Fruit fly (Drosophila melanogaster): ENCODE data around the gene CG14710.

CG14710 gene

DNA sequence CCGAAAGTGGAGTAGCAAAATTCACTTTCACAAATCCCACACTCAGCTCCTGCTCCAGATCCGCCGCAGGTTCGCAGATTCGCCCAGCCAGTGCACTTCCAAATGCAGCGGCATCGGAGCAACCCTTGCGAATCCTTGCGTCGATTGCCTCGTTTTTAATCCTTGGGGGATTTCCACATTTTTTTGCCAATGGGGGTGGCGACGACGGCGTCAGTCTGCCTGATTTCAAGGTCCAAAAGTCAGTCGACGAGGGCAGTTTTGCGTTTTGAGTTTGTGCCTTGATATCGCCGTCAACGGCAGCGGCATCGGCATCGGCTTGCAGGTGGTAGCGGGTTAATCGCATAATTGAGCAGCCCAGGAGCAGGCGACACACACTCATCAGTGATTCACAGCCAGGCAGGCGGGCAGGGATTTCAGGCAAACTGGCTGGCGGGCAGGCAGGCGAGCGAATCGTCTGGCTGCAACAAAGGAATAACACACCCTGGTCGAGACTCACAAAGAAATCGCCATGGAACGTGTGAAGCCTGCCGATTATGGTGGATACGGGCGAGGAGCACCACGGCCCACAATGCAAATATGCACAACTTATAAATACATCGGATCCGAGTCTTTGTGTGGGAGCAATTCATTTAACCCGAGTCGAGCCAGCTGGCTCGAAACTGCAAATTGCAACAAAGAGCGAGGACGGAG is 4.3 kb upstream of the CG14710 start:
- no peak for TF ChIP-seq CG17801 (GFP tag; optimal IDR thresholded peaks at IDR 0.05; ENCODE audit: partially characterized antibody)

DNA sequence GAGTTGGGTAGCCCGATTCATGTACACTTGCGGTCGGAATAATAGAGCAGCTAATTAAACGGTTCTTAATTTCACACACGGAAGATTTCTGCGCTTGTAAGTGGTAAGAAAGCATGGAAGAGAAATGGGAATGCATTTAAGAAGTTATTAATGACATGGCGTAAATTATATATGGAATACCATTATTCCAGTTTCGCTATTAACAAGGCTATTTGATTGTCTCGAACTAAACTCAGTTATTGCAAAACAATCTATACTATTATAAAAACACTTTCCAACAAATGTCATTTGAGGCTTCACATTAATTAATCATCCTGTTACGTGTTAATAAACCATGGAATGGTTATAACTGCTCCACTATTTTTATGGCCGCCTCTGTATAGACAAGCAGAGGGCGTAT is 3.7 kb upstream of the CG14710 start:
- no peak for TF ChIP-seq CG17801 (GFP tag; optimal IDR thresholded peaks at IDR 0.05; ENCODE audit: partially characterized antibody)

DNA sequence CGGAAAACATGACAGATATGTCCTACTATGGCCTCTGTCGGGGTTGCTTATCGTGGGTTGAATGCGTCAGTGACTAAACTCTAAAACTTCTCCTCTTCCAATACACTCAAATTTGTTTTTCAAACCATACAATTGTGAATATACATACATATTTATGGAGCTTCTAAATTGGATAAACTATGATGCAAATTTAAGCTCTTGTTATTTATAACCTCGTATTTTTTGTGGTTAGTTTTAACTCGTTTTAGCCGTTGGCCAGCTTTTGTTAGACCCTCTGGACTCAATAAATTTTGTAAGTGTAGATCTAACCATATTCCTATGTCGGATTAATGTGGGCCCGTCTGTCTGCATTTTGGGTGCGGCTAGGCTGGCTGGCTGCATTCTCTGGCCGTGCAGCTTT is 2.5 kb upstream of the CG14710 start:
- no peak for TF ChIP-seq CG17801 (GFP tag; optimal IDR thresholded peaks at IDR 0.05; ENCODE audit: partially characterized antibody)

DNA sequence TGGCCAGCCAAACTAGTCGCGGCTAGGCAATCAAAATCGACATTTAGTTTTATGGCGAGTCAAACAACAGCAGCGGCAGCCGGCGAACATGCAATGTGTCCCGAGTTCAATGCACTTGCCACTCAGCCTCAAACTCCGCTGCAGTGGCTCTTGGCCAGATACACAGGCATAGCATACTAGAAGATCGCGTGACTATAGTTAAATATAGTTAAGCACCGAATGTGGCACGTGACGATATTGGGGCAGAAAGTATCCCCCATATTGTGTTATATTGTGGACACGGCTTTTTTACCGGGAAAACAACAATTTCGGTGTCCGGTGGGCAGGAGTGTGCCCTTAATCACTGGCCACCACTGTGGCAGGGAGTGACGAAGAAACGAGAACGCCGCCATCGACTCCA is 2.0 kb upstream of the CG14710 start:
- TF ChIP-seq CG17801 (GFP tag; optimal IDR thresholded peaks at IDR 0.05; ENCODE audit: partially characterized antibody), result no peak

DNA sequence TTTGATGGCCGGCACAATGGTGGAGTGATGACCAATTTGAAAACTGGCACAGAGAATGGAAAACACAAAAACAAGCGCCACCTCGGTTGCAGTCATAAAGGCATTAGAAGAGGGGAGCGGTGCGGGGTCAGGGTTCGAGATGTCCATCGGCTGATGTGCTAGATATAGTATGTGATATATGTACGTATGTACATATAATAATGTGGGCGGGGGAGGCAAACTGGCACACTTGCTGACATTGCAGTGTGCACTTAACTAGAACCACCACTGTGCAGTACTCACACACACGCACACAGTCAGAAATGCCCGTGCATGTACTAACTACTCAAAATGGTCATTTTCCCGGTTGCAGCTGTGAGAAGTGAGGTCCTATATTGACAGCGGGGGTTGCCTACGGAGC is 1.0 kb upstream of the CG14710 start:
- no peak for TF ChIP-seq CG17801 (GFP tag; optimal IDR thresholded peaks at IDR 0.05; ENCODE audit: partially characterized antibody)

DNA sequence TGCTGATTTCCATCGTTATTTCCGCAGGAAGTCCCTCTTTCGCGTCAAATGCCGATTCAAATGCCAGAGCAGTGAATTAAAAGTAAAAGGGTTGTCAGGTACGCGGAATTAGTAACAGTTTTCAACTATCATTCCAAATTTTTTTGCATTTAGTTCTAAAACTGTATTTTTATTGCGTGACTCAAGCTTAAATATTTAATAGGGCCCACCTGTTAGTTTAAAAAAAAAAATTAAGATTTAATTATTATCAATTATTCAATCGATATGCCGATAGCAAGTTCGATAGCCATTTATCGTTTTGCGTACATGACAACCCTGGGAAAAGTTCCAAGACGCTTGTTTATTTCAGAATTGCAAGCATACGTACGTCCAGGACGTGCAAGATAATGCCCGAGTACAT is 3.1 kb downstream of the CG14710 start, which contains the start of gene CG14711:
Gene CG14711 (plus strand): TSS at position 315 of the 400 bp plus-strand sequence.
- TF ChIP-seq CG17801 (GFP tag; optimal IDR thresholded peaks at IDR 0.05; ENCODE audit: partially characterized antibody), result peak; percentile 86

DNA sequence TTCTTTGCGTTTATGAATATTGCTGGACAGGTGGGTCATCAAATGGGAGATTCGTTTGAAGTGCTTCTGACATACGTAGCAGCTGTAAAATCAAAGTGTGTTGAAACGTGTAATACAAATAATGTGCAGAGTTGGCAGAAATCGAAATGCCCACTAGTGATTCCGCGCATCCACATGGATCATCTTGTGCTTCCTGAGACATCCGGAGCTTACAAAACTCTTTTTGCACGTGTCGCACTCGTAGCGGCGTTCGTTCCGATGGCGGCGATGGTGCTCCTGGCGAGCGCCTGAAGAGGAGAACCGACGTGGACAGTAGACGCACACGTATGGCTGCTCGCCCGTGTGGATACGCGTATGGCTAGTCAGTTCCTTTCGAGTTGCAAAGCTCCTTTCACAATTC is 5.7 kb downstream of the CG14710 start, which contains the start of gene Zaf1:
Gene Zaf1 (minus strand): TSS at position 101 of the 400 bp plus-strand sequence.
- no peak for TF ChIP-seq CG17801 (GFP tag; optimal IDR thresholded peaks at IDR 0.05; ENCODE audit: partially characterized antibody)

DNA sequence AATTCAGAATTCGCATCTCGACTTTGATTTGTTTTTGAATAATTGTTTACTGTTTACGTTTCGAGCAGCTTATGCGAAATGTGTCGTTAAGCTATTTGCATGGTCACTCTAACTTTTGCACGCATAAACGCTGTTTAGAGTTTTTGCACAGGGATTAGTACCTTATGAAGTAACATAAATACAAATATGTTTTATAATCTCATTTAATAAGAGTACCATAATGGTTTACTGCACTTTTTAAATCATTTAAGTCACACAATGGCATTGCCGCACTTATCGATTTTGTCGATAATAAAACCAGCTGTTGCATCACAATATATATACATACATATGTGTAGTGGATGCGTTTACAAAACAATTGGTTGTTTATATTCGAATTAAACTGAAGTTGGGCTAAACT is 6.7 kb downstream of the CG14710 start, which contains the start of the genes CG6813 and CG18764:
Gene CG6813 (minus strand): TSS at position 68 of the 400 bp plus-strand sequence.
Gene CG18764 (plus strand): TSS at position 319 of the 400 bp plus-strand sequence.
- peak; percentile 18 for TF ChIP-seq CG17801 (GFP tag; optimal IDR thresholded peaks at IDR 0.05; ENCODE audit: partially characterized antibody)

DNA sequence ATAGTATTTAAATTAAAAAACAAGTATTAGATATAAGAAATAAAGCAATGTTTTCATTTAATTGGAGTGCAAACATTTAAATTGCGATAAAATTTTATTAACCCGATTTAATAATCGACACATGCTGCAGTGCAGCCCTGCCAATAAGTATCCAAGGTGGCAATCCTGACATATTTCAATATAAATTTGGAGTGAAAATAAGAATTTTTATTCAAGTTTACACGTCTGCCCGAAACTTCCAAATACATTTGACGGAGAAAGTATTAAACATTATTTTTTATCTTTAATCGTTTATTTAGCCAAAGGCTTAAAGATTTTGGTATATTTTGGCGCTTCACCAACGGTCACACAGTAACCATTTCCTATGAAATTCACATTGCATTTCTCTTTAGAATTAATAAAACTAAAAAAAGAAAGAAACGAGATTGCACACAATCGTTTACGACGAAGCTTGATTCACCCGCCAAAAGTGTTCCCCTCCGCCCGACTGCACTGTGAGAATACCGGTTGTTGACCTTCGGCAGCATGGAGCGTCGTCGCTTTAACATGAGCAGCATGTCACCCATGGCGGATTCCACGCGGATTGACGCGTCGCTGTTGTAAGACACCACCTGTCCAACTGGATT is 8.6 kb downstream of the CG14710 start, which contains the start of gene CG14712:
Gene CG14712 (plus strand): TSS at position 344 of the 626 bp plus-strand sequence.
- TF ChIP-seq CG17801 (GFP tag; optimal IDR thresholded peaks at IDR 0.05; ENCODE audit: partially characterized antibody), result peak; percentile 7

DNA sequence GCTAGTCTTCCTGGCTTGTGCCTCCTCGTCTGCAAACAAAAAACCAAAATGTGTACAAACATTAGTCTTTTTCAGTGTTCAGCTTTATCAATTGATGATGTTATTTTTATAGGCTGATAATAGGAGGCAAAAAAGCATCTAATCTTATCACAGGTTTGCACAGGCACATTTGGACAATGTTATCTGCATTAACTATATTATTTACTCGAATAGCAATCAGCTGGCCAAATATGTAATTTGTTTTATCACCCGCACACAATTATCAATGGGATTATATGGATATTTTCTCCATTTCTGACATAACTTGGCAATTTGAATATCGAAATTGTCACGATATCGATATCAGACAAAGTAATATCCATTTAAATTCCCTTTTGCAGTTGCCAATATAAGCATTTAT is 17.7 kb downstream of the CG14710 start:
- no peak for TF ChIP-seq CG17801 (GFP tag; optimal IDR thresholded peaks at IDR 0.05; ENCODE audit: partially characterized antibody)

DNA sequence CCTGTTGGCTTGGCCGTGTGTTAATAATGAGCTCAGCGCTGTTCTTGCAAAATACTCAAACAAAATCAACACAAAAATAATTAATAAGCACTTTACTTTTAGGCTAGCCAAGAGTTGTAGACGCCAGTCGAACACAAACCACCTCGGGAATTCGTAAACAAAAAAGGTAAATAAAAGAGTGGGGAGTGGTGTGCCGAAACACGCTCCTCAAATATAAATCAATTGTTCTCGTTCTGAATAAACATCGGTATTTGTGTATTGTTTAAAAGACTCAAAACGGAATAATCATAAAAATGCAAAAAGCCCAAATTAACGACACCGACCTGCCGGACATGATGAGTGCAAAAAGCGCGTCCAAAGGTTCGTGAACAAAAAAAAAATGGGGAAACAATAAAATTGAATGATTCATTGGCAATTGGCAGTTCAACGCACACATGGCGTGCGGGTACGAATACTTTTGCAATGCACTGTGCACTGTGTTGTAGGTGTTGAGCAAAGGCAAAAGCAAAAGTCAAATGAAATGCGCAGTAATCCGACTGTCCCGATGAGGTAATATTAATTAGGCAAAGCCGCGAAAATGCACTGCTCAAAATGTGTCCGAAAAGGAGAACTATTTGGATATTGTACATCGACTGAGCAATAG is 20.2 kb downstream of the CG14710 start:
- TF ChIP-seq CG17801 (GFP tag; optimal IDR thresholded peaks at IDR 0.05; ENCODE audit: partially characterized antibody), result peak; percentile 39

DNA sequence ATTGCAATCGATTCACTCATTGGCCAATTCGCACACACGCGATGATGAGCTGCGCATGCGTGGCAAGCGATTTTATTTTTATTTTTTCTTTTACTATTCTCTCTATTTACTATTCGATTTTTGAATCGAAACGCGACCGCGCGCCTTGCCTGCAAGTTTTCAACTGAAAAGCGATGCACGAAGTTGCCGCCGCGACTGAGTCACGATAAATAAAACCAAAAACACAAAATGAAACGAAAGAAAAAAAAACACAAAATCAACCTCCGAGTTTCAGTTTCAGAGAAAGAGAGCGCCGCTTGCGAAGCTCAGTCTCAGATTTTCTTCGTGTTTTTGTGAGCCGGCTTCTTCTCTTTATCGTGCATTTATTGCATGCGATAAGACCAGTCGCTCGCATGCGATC is 26.9 kb downstream of the CG14710 start:
- TF ChIP-seq CG17801 (GFP tag; optimal IDR thresholded peaks at IDR 0.05; ENCODE audit: partially characterized antibody), result peak; percentile 83

DNA sequence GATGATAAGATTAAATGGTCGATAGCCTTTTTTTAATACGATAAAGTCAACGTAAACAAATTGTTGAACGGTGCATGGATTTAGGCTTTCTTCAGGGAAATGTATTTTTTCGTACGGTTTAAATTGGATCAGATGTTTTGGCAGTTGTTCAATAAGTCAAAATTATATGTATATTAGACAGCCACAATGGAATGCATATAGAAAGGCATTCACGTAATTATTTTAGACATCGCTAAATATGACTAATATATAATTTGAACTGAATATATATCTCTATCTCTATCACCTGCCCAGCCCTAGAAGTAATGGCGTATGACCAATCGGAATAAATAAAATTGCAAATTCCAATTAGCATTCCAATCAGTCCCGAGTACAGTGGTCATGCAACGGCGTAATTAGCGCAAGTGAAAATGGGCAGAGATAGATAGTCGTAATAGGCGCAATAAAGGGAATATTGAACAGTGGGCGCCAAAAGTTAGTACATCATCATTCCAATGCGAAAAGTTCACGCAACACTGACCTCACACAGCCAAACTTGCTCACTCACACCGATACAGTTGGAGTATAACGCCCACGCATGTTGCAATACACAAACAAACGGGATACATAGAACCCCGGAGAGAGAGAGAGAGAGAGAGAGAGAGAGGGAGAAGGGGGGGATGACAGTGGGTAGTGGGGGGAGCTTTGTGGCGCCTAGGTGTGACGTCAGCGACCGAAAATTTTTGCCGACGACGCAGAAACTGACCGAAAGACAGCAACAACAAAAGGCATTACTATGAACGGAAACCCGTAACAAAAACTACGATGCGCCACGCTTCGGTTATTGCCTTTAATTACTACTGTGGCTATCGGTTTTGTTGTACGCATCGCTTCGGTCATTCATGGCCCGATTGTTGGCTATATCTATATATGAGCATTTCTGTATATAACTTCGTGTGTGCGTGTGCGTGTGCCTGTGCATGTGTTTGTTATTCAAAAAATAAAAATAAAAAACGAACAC is 28.8 kb downstream of the CG14710 start:
- TF ChIP-seq CG17801 (GFP tag; optimal IDR thresholded peaks at IDR 0.05; ENCODE audit: partially characterized antibody), result no peak

DNA sequence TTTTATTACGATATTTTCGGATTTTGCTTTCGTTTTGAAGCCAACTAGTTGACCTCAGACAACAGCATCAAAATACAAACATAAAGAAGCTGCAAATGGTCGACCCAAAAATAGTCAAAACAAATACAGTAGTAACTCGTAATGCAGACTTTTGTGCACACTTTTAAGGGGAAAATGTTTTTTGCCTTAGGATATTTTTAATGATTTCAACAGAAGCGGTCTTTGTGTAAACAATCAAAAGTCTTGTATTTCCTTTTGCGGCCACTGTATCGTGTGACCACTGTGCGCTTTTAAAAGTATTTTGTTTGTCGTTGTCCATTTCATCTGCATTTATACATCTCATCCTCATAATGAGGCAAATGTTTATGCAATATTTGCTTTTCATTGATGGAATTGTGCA is 29.6 kb downstream of the CG14710 start:
- TF ChIP-seq CG17801 (GFP tag; optimal IDR thresholded peaks at IDR 0.05; ENCODE audit: partially characterized antibody), result peak; percentile 74

Data from ovary, adult (tissue).